Worm (Caenorhabditis elegans) whole organism, L4 larva: ENCODE data around the gene uvs-1.

ENCODE experiments used
- ceh-82 ChIP-seq: sonication (generic microtip); optimal IDR thresholded peaks from 2 replicates; lab custom pipeline; 2017; ENCODE audit warnings: missing biosample characterization, missing genetic modification characterization
- ctbp-1 ChIP-seq: fragments of 200-800 bp; sonication (Bioruptor generic); IDR thresholded peaks from 2 replicates; pipeline ENCODE4 v1.3.6; 2022; ENCODE audit warnings: missing genetic modification reagents, missing genetic modification characterization, missing compliant biosample characterization
- dpl-1 ChIP-seq: fragments of 150-350 bp; optimal IDR thresholded peaks from 2 replicates; lab custom pipeline; 2014; ENCODE audit warnings: missing biosample characterization, missing genetic modification reagents, missing genetic modification characterization
- fos-1 ChIP-seq: fragments of 150-350 bp; optimal IDR thresholded peaks from 2 replicates; lab custom pipeline; 2014; ENCODE audit warnings: missing biosample characterization, missing genetic modification characterization
- lim-7 ChIP-seq: fragments of 200-800 bp; sonication (Bioruptor generic); IDR thresholded peaks from 2 replicates; pipeline ENCODE4 v1.3.6; 2022; ENCODE audit warnings: missing genetic modification characterization, missing compliant biosample characterization
- lin-13 ChIP-seq: fragments of 150-350 bp; optimal IDR thresholded peaks from 2 replicates; lab custom pipeline; 2014; ENCODE audit warnings: missing biosample characterization, missing genetic modification reagents, missing genetic modification characterization
- nhr-11 ChIP-seq: fragments of 150-350 bp; optimal IDR thresholded peaks from 2 replicates; lab custom pipeline; 2014; ENCODE audit warnings: missing biosample characterization, missing genetic modification characterization
- nhr-25 ChIP-seq: sonication (generic microtip); optimal IDR thresholded peaks from 2 replicates; lab custom pipeline; 2017; ENCODE audit warnings: missing genetic modification characterization, mild to moderate bottlenecking, missing compliant biosample characterization, antibody characterized with exemption, moderate library complexity, borderline replicate concordance; ENCODE audit not compliant: insufficient read depth
- nhr-6 ChIP-seq: fragments of 150-350 bp; optimal IDR thresholded peaks from 2 replicates; lab custom pipeline; 2014; ENCODE audit warnings: missing biosample characterization, missing genetic modification characterization
- pqm-1 ChIP-seq: sonication (generic microtip); optimal IDR thresholded peaks from 2 replicates; lab custom pipeline; 2017; ENCODE audit warnings: missing biosample characterization, missing genetic modification characterization
- spr-3 ChIP-seq: fragments of 200-800 bp; sonication (Bioruptor generic); optimal IDR thresholded peaks from 2 replicates; lab custom pipeline; 2018; ENCODE audit warnings: mild to moderate bottlenecking, missing genetic modification characterization, missing compliant biosample characterization
- tag-97 ChIP-seq: fragments of 200-800 bp; sonication (Bioruptor generic); IDR thresholded peaks from 2 replicates; pipeline ENCODE4 v1.3.6; 2022; ENCODE audit warnings: missing genetic modification characterization, missing compliant biosample characterization

DNA sequence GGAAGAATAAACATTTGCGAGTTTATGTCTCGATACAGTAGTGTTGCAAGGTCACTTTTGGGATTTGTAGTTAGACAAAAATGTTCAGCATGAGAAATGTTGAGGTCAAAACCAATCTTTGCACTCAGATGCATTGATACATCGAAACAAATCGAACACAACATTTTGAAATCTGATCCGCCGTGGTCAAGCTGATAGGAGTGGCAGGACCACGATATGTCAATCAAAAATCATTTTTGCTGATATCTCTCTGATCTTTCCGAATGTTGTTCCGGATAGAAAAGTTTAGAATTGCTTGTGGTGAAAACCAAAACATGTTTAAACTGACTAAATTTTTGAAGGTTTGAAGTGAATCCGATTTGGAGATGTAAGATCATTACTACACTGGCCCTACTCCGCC, 21.8 kb upstream of the uvs-1 start:
- TF ChIP-seq fos-1 (tag; lab: Kevin White, UChicago): no peak
- TF ChIP-seq lim-7 (GFP tag; lab: Robert Waterston, UW): no peak
- TF ChIP-seq nhr-11 (tag; lab: Kevin White, UChicago): no peak
- TF ChIP-seq pqm-1 (tag; lab: Kevin White, UChicago): no peak
- TF ChIP-seq ctbp-1: no peak
- no peak for TF ChIP-seq dpl-1
- TF ChIP-seq ceh-82 (tag; lab: Kevin White, UChicago): no peak
- no peak for TF ChIP-seq nhr-6 (tag; lab: Kevin White, UChicago)
- TF ChIP-seq lin-13 (GFP tag; lab: Kevin White, UChicago): no peak
- no peak for TF ChIP-seq tag-97 (GFP tag; lab: Robert Waterston, UW)
- no peak for TF ChIP-seq nhr-25
- TF ChIP-seq spr-3 (GFP tag; lab: Kevin White, UChicago): no peak
